Fruit fly (Drosophila melanogaster) whole organism, pupa: ENCODE measurements around the gene CG14658.
A peak's percentile ranks its signal among the peaks of the same experiment; 100 is the strongest.

Experiments used
- CG10348 ChIP-seq: fragments of 200-800 bp; sonication (Bioruptor generic); IDR thresholded peaks from 2 replicates; pipeline ENCODE4 v1.3.6; 2022; ENCODE audit warnings: missing biosample characterization, missing genetic modification characterization
- CG12605 ChIP-seq: fragments of 200-800 bp; sonication (Bioruptor generic); IDR thresholded peaks from 2 replicates; pipeline ENCODE4 v1.3.6; 2022; ENCODE audit warnings: missing biosample characterization, missing genetic modification characterization
- CG13204 ChIP-seq: fragments of 200-800 bp; sonication (Bioruptor generic); optimal IDR thresholded peaks from 2 replicates; lab custom pipeline; 2018; ENCODE audit warnings: missing biosample characterization, mild to moderate bottlenecking, missing genetic modification characterization, moderate library complexity
- CG14655 ChIP-seq: fragments of 200-800 bp; sonication (Bioruptor generic); optimal IDR thresholded peaks from 3 replicates; lab custom pipeline; 2017; ENCODE audit warnings: mild to moderate bottlenecking, missing biosample characterization, missing genetic modification reagents, missing genetic modification characterization
- CG15710 ChIP-seq: fragments of 200-800 bp; sonication (Bioruptor generic); optimal IDR thresholded peaks from 2 replicates; lab custom pipeline; 2018; ENCODE audit warnings: missing biosample characterization, mild to moderate bottlenecking, missing genetic modification characterization, moderate library complexity
- CG17806 ChIP-seq: fragments of 200-800 bp; sonication (Bioruptor generic); optimal IDR thresholded peaks from 2 replicates; lab custom pipeline; 2018; ENCODE audit warnings: missing biosample characterization, mild to moderate bottlenecking, missing genetic modification characterization, moderate library complexity
- CG32121 ChIP-seq: fragments of 200-800 bp; sonication (Bioruptor generic); IDR thresholded peaks from 2 replicates; pipeline ENCODE4 v1.3.6; 2022; ENCODE audit warnings: missing biosample characterization, missing genetic modification characterization
- CG34367 ChIP-seq: fragments of 200-800 bp; sonication (Bioruptor generic); optimal IDR thresholded peaks from 2 replicates; lab custom pipeline; 2018; ENCODE audit warnings: missing biosample characterization, mild to moderate bottlenecking, missing genetic modification characterization
- CG4496 ChIP-seq: fragments of 200-800 bp; sonication (Bioruptor generic); IDR thresholded peaks from 3 replicates; pipeline ENCODE4 v1.3.6; 2022; ENCODE audit warnings: missing biosample characterization, missing genetic modification characterization
- CG8159 ChIP-seq: fragments of 200-800 bp; sonication (Bioruptor generic); optimal IDR thresholded peaks from 3 replicates; lab custom pipeline; 2018; ENCODE audit warnings: missing biosample characterization, mild to moderate bottlenecking, missing genetic modification characterization, moderate library complexity
- CG8301 ChIP-seq: fragments of 200-800 bp; sonication (Bioruptor generic); optimal IDR thresholded peaks from 2 replicates; lab custom pipeline; 2018; ENCODE audit warnings: missing biosample characterization, mild to moderate bottlenecking, missing genetic modification characterization
- CG9948 ChIP-seq: fragments of 200-800 bp; sonication (Bioruptor generic); optimal IDR thresholded peaks from 2 replicates; lab custom pipeline; 2018; ENCODE audit warnings: missing biosample characterization, mild to moderate bottlenecking, missing genetic modification characterization, moderate library complexity
- D1 ChIP-seq: fragments of 200-800 bp; sonication (Bioruptor generic); optimal IDR thresholded peaks from 2 replicates; lab custom pipeline; 2018; ENCODE audit warnings: missing biosample characterization, mild to moderate bottlenecking, missing genetic modification characterization, moderate library complexity
- EcR ChIP-seq: fragments of 200-800 bp; sonication (Bioruptor generic); optimal IDR thresholded peaks from 3 replicates; lab custom pipeline; 2019; ENCODE audit warnings: missing biosample characterization, missing genetic modification characterization, mild to moderate bottlenecking, moderate library complexity, missing genetic modification reagents
- Ets98B ChIP-seq: fragments of 200-800 bp; sonication (Bioruptor generic); IDR thresholded peaks from 2 replicates; pipeline ENCODE4 v1.3.6; 2022; ENCODE audit warnings: missing biosample characterization, missing genetic modification characterization
- Pif1A ChIP-seq: fragments of 200-800 bp; sonication (Bioruptor generic); optimal IDR thresholded peaks from 3 replicates; lab custom pipeline; 2016; ENCODE audit warnings: missing biosample characterization, missing genetic modification characterization
- Pif1B ChIP-seq: fragments of 200-800 bp; sonication (Bioruptor generic); optimal IDR thresholded peaks from 3 replicates; lab custom pipeline; 2016; ENCODE audit warnings: missing biosample characterization, missing genetic modification characterization
- Snoo ChIP-seq: fragments of 200-800 bp; sonication (Bioruptor generic); optimal IDR thresholded peaks from 3 replicates; lab custom pipeline; 2017; ENCODE audit warnings: missing biosample characterization, mild to moderate bottlenecking, missing genetic modification characterization, inconsistent platforms
- fd96Ca ChIP-seq: fragments of 200-800 bp; sonication (Bioruptor generic); IDR thresholded peaks from 3 replicates; pipeline ENCODE4 v1.3.6; 2022; ENCODE audit warnings: missing biosample characterization, missing genetic modification characterization
- gl ChIP-seq: fragments of 200-800 bp; sonication (Bioruptor generic); optimal IDR thresholded peaks from 2 replicates; lab custom pipeline; 2018; ENCODE audit warnings: missing biosample characterization, mild to moderate bottlenecking, missing genetic modification characterization
- rn ChIP-seq: fragments of 200-800 bp; sonication (Bioruptor generic); IDR thresholded peaks from 2 replicates; pipeline ENCODE4 v1.3.6; 2022; ENCODE audit warnings: missing biosample characterization, missing genetic modification characterization

CG14658 gene

DNA sequence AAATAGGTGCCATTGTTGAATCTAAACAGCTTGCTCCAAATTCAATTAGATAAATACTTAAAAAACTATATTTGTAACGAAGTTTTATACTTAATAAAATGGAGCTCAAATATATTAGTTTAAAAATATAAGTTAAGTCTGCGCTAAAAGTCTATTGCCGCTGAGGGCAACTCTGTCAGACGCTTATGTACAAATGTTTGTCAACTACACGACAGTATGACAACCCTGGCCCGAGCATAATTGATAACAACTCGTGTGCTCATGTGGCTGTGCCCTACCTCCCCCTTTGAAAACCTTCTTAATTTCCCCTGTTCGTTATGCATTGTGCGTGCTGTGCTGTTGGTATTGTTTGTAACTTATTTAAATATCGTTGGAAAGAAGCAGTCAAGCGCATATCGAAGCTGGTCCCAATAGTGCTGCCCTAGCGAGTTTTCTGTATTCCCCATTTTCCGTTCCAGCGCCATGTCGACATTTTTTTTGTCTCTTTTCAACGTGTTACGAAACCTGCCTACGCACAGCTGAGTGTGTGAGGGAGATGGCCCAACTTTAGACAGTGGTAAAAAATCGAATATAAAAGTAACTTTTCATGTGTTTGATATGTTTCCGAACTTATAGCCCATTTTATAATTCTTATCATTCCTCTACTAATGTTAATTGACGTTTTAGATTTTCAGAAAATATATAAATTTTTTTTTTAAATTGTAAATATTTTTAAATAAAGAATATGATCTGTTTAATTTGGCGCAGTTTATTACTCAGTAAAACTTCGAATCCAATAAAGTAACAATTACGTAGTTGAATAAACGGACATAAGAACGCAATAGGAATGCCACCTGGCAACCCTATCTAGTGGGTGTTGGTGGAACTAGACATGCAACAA lies 25.2 kb downstream of the CG14658 start:
- TF ChIP-seq Pif1A (no peak), Snoo (tag; lab: Kevin White, UChicago) (no peak), Ets98B (no peak), CG8301 (tag; lab: Kevin White, UChicago) (peak; percentile 0), fd96Ca (GFP tag; lab: Robert Waterston, UW) (no peak), D1 (no peak), CG17806 (tag; lab: Kevin White, UChicago) (peak; percentile 16), CG32121 (no peak), gl (tag; lab: Kevin White, UChicago) (no peak), CG9948 (tag; lab: Kevin White, UChicago) (peak; percentile 26), CG10348 (GFP tag; lab: Robert Waterston, UW) (no peak), CG14655 (GFP tag; lab: Kevin White, UChicago) (peak; percentile 41), CG8159 (tag; lab: Kevin White, UChicago) (peak; percentile 62), CG15710 (tag; lab: Kevin White, UChicago) (peak; percentile 46)

DNA sequence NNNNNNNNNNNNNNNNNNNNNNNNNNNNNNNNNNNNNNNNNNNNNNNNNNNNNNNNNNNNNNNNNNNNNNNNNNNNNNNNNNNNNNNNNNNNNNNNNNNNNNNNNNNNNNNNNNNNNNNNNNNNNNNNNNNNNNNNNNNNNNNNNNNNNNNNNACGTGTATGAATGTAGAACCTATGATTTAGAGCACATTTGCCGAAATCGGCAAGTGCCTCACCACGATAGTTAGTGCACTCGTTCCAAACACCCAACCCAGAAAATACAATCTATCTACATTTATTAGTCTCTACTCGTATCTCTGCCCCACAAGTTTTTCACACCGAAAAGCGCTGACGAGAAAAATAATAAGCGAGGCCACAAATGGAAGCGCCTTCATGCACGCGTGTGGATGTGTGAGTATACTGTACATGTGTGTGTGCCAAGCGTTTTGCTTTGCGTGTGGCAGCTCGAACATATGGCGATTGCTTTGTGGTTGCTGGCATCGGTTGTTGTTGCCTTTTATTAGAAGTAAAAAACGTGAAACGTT lies 26.1 kb downstream of the CG14658 start:
- TF ChIP-seq CG8159 (tag; lab: Kevin White, UChicago) = no peak
- TF ChIP-seq CG10348 (GFP tag; lab: Robert Waterston, UW) = no peak
- TF ChIP-seq CG32121 = no peak
- no peak for TF ChIP-seq CG34367 (tag; lab: Kevin White, UChicago)
- 0 out of 3 replicates have a peak, but pooled peaks have one; percentile 20 for TF ChIP-seq fd96Ca (GFP tag; lab: Robert Waterston, UW)
- TF ChIP-seq Snoo (tag; lab: Kevin White, UChicago) = no peak
- no peak for TF ChIP-seq D1
- TF ChIP-seq CG4496 (GFP tag; lab: Robert Waterston, UW) = no peak
- no peak for TF ChIP-seq CG9948 (tag; lab: Kevin White, UChicago)

DNA sequence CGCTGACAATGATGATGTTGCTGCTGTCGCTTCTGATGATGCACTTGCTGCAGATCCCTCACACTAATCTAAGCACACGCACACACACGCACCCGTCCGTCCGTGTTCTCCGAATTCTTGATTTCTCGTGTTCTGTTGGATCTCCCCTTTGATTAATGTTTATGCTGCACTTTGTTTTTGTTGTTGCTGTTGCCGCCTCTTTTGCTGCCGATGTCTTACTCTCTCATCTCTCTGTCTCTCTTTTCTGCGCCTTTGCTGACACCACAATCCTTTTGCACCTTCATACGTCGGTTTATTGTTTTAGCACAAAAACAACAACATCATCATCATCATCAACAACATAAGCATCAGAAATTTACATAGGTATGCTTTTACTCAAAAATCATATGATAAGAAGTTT lies 32.3 kb downstream of the CG14658 start:
- TF ChIP-seq EcR (no peak), CG4496 (GFP tag; lab: Robert Waterston, UW) (no peak), Pif1A (no peak), CG10348 (GFP tag; lab: Robert Waterston, UW) (no peak), fd96Ca (GFP tag; lab: Robert Waterston, UW) (no peak), CG13204 (GFP tag; lab: Kevin White, UChicago) (no peak), CG17806 (tag; lab: Kevin White, UChicago) (no peak), Pif1B (GFP tag; lab: Kevin White, UChicago) (no peak), Snoo (tag; lab: Kevin White, UChicago) (no peak), CG8301 (tag; lab: Kevin White, UChicago) (no peak)

DNA sequence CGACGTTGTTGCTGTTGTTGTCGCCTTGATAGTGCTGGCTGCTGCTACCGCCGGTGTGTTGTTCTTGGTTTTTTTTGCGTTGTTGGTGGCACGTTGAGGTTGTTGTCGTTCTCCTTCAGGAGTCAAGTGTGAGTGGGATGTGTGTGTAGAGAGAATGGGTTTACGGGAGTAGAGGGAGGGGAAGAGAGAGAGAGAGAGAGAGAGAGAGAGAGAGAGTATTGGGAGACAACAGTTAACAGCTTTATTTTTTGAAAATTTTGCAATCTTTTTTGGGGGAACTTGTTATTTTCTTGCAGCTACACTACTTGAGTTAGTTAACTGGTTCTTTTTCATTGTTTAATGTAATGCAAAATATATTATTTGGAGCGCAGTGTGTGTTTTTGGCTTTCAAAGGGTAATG lies 32.7 kb downstream of the CG14658 start:
- no peak for TF ChIP-seq EcR
- no peak for TF ChIP-seq CG9948 (tag; lab: Kevin White, UChicago)
- TF ChIP-seq fd96Ca (GFP tag; lab: Robert Waterston, UW) = no peak
- TF ChIP-seq CG15710 (tag; lab: Kevin White, UChicago) = no peak
- TF ChIP-seq CG4496 (GFP tag; lab: Robert Waterston, UW) = no peak
- TF ChIP-seq CG34367 (tag; lab: Kevin White, UChicago) = no peak
- no peak for TF ChIP-seq CG17806 (tag; lab: Kevin White, UChicago)
- TF ChIP-seq CG12605 (GFP tag; lab: Robert Waterston, UW) = no peak
- no peak for TF ChIP-seq Ets98B
- no peak for TF ChIP-seq CG14655 (GFP tag; lab: Kevin White, UChicago)
- no peak for TF ChIP-seq CG10348 (GFP tag; lab: Robert Waterston, UW)
- TF ChIP-seq Pif1B (GFP tag; lab: Kevin White, UChicago) = no peak
- TF ChIP-seq CG8159 (tag; lab: Kevin White, UChicago) = no peak
- no peak for TF ChIP-seq CG8301 (tag; lab: Kevin White, UChicago)
- TF ChIP-seq rn (GFP tag; lab: Robert Waterston, UW) = no peak
- no peak for TF ChIP-seq CG13204 (GFP tag; lab: Kevin White, UChicago)
- no peak for TF ChIP-seq D1
- TF ChIP-seq CG32121 = no peak
- no peak for TF ChIP-seq gl (tag; lab: Kevin White, UChicago)
- no peak for TF ChIP-seq Pif1A

DNA sequence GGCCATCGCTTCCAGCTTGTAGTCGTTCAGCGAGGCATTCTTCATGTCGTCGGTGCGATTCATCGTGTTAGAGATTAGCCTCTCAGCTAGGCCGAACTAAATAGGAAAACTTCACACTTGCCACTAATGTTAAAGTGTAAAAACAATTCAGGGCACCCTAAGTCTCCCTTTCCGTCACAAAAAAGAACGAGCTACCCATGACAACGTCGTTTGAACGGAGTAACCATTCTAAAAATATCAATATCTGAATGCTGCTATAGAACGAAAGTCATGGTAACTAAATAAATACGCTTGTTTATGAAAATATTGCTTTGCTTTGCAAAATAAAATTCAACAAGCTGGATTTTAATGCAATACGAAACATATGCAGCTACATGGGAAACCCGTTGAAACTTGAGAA lies 45.7 kb downstream of the CG14658 start, which contains the start of gene Ccdc39:
Ccdc39 (minus strand) TSS at position 101 of the 400 bp plus-strand sequence.
- TF ChIP-seq Ets98B (no peak), Snoo (tag; lab: Kevin White, UChicago) (no peak), CG12605 (GFP tag; lab: Robert Waterston, UW) (no peak), fd96Ca (GFP tag; lab: Robert Waterston, UW) (no peak), rn (GFP tag; lab: Robert Waterston, UW) (no peak), CG32121 (no peak), CG14655 (GFP tag; lab: Kevin White, UChicago) (no peak), CG10348 (GFP tag; lab: Robert Waterston, UW) (no peak), CG4496 (GFP tag; lab: Robert Waterston, UW) (no peak), EcR (no peak), CG8301 (tag; lab: Kevin White, UChicago) (no peak), CG13204 (GFP tag; lab: Kevin White, UChicago) (no peak), CG8159 (tag; lab: Kevin White, UChicago) (no peak), Pif1B (GFP tag; lab: Kevin White, UChicago) (no peak), CG34367 (tag; lab: Kevin White, UChicago) (no peak), gl (tag; lab: Kevin White, UChicago) (no peak), CG15710 (tag; lab: Kevin White, UChicago) (no peak)
